Worm (Caenorhabditis elegans) whole organism, dauer: ENCODE measurements around the gene srp-2.

Experiments used
- unc-62 ChIP-seq: sonication (generic microtip); optimal IDR thresholded peaks from 2 replicates; lab custom pipeline; 2017; ENCODE audit warnings: missing biosample characterization, missing genetic modification reagents, missing genetic modification characterization

srp-2 gene

ce11 chrV:762340-762739 is at the start of gene srp-2:
Gene srp-2 (plus strand): TSS chrV:762640.
- TF ChIP-seq unc-62 = no peak

ce11 chrV:712882-713281 is 49.6 kb upstream of the srp-2 start, which contains the start of gene cyp-33C11:
Gene cyp-33C11 (minus strand): TSS chrV:712982.
- TF ChIP-seq unc-62 = no peak

DNA sequence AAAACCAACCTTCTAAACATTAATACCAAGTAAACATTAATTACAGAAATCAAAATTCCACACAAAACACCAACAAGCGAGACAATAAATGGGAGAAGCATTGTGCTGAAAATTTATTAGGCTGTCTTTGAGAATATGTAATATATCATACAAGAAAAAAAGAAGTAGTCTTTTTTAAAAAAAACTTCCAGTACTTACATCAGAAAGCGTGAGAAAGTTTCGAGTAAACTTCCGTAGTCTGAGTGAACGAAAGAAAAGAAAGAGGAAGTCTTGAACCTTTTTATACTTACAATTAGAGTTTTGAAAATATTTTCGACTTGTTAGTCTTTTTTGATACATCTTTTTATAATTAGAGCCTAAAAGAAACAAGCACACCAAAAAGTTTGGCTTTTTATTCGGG is 42.7 kb upstream of the srp-2 start, which contains the start of gene srbc-40:
Gene srbc-40 (minus strand): TSS at position 101 of the 400 bp plus-strand sequence.
- TF ChIP-seq unc-62 = no peak

- no peak for TF ChIP-seq unc-62
Measured at ce11 chrV:722889-723288, 39.6 kb upstream of the srp-2 start.

DNA sequence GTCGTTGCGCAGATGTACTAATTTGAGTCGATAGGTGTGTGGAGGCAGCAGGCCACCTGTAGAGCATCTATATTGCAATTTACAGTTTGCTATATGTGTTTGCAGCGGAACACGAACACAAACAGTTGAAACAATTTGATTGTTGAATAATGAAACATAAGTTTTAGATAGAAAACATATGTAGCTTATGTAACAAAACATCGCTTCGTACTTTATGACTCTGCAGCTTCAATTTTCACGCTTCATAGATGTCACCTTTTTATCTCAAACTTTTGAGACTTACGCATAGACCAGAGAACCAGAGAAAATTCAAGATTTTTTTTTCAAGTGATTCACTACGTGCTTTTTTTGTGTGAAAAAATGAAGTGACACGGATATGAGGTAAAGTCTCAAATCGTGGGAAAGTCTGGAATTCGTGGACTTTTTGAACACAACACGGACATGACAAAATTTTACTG is 38.5 kb upstream of the srp-2 start, which contains the start of gene fbxb-72:
Gene fbxb-72 (minus strand): TSS at position 58 of the 458 bp plus-strand sequence.
- TF ChIP-seq unc-62 = no peak

DNA sequence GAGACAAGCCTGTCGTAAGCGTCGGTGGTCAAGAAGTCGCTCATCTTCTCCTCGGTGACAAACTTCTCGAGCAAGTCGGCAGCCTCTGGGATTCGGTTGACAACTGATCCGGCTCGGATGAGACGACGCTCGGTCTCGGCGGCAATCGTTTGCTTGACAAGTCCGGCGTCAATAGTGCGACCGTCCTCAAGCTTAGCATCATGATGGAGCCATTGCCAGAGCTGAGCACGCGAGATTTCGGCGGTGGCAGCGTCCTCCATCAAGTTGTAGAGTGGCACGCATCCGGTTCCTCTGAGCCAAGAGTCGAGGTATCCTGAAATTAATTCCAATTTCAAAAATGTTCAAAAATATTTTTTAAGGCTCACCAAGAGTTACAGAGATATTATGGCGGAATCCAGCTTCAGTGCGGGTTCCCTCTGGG is 38.0 kb upstream of the srp-2 start:
- no peak for TF ChIP-seq unc-62

- no peak for TF ChIP-seq unc-62
Measured at ce11 chrV:724946-725806, 37.3 kb upstream of the srp-2 start.

- TF ChIP-seq unc-62 = no peak
Measured at ce11 chrV:725807-726572, 36.5 kb upstream of the srp-2 start.

DNA sequence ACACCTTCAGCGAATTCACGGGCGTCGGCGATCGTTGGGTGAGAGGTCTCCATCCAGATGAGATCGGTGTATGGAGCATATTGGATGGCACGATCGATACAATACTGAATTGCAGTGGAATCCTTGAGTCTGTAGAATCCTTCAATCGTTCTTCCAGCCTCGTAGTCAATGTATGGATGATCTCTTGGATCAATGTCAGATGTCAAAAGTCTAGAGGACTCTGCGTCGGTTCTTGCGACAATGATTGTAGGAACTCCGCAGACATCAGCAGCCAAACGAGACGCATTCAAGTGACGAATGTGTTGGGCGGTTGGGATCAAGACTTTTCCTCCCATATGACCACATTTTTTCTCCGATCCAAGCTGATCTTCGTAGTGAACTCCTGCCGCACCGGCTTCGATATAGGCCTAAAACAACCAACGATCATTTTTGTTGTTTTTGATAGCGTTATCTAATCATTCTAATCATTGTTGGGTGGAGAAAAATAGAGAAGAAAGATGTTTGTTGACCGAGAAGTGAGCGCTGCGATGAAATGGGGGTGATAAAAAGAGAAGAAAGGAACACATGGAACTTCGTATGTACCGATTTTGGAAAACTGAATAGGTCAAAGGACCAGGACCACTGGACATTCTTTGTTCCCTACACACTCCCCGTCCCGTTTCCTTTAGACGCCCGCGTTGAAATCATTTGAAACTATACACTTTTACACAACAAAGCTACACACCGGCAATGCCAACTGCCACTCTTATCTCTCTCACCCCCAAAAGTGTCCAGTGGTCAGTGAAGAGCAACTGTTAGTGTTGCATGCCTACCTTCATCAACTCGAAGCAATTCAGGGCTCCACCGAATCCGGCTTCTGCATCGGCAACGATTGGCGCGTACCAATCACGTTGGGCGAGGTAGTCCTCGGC is 35.6 kb upstream of the srp-2 start:
- TF ChIP-seq unc-62 = no peak

DNA sequence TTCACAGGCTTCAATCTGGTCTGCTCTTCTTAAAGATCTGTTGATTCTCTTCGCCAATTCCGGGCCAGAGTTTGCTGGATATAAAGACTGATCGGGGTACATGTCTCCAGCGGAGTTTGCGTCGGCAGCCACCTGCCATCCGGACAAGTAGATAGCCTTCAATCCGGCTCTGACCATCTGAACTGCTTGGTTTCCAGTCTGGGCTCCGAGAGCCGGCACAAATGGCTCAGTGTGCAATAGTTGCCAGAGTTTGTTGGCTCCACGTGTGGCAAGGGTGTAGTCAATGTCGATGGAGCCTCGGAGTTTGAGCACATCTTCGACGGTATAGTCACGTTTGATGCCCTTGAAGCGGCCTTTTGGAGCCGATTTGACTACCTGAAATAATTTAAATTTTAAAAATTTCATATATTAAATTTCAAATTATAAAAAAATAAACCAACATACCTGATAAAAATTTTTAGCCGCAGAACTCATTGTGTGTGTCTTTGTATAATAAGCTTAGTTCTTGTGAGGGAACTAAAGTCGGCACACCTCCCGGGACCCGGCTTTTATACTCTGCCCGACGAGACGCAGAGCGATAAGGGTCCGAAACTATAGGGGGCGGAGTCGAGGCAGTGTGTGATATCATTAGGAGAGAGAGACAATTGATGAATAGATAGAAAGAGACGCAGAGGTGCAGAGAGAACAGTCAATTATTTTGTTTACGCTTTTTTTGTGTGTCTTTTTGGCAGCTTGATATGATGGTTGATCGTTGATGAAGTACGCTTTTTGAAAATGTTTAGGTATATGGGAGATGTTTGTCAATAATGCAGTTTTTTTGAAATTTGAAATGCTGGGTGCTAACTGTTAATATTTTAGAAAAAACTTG is 34.7 kb upstream of the srp-2 start, which contains the start of the genes icl-1 and srh-2:
Gene icl-1 (minus strand): TSS at position 521 of the 868 bp plus-strand sequence.
Gene srh-2 (plus strand): TSS at position 818 of the 868 bp plus-strand sequence.
- no peak for TF ChIP-seq unc-62

- TF ChIP-seq unc-62 = no peak
Measured at ce11 chrV:728822-729493, 33.5 kb upstream of the srp-2 start.

- TF ChIP-seq unc-62 = no peak
Measured at ce11 chrV:730216-730615, 32.2 kb upstream of the srp-2 start.

ce11 chrV:731330-731729 is 31.1 kb upstream of the srp-2 start:
- no peak for TF ChIP-seq unc-62

DNA sequence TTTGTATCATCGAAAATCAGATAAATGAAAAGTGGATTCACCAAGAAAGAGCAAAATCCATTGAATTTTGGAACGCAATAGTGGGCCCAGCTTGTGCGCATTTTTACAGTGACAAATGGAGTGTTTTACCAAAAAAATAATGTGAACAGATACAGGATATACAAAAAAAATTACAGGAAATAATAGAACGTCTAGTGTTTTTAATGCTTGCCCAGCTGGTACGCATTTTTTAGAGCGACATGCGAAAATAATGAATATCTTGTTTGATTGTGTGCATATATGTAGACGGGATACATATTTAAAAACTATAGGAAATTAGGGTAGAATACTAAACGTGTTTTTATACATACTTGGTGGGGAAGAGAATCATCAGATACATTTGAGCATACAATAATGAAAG is 26.3 kb upstream of the srp-2 start, which contains the start of gene srj-25:
Gene srj-25 (minus strand): TSS at position 101 of the 400 bp plus-strand sequence.
- TF ChIP-seq unc-62 = no peak
